Fruit fly (Drosophila melanogaster) whole organism, wandering third instar larva: Measurements from ENCODE around the gene CG33493.

Source experiments
- Abd-B ChIP-seq: fragments of >200 bp; optimal IDR thresholded peaks from 2 replicates; lab custom pipeline; 2017; ENCODE audit warnings: missing biosample characterization, missing genetic modification characterization
- CG32264 ChIP-seq: fragments of 200-800 bp; sonication (Bioruptor generic); optimal IDR thresholded peaks from 2 replicates; lab custom pipeline; 2016; ENCODE audit warnings: missing biosample characterization, missing genetic modification characterization
- CG9705 ChIP-seq: fragments of 200-800 bp; sonication (Bioruptor generic); optimal IDR thresholded peaks from 2 replicates; lab custom pipeline; 2018; ENCODE audit warnings: missing biosample characterization, mild to moderate bottlenecking, missing genetic modification characterization
- CrebA ChIP-seq: fragments of 200-800 bp; sonication (Bioruptor generic); optimal IDR thresholded peaks from 2 replicates; lab custom pipeline; 2016; ENCODE audit warnings: missing biosample characterization, mild to moderate bottlenecking, missing genetic modification characterization, borderline replicate concordance
- Dfd ChIP-seq: fragments of >200 bp; optimal IDR thresholded peaks from 2 replicates; lab custom pipeline; 2017; ENCODE audit warnings: missing biosample characterization, missing genetic modification characterization
- Dif ChIP-seq: fragments of 200-275, 200-300 bp; sonication (Bioruptor generic); optimal IDR thresholded peaks from 2 replicates; lab custom pipeline; 2018; ENCODE audit warnings: missing biosample characterization, missing genetic modification characterization; ENCODE audit not compliant: partially characterized antibody
- GATAd ChIP-seq: sonication (Bioruptor generic); optimal IDR thresholded peaks from 2 replicates; lab custom pipeline; 2016; ENCODE audit warnings: missing biosample characterization, missing genetic modification characterization
- HLH106 ChIP-seq: fragments of 200-800 bp; optimal IDR thresholded peaks from 3 replicates; lab custom pipeline; 2019; ENCODE audit warnings: missing biosample characterization, mild to moderate bottlenecking, missing genetic modification characterization, moderate library complexity
- Hnf4 ChIP-seq: fragments of 200-800 bp; sonication (Bioruptor generic); optimal IDR thresholded peaks from 2 replicates; lab custom pipeline; 2016; ENCODE audit warnings: missing biosample characterization, mild to moderate bottlenecking, missing genetic modification characterization
- Hr78 ChIP-seq: fragments of >200 bp; optimal IDR thresholded peaks from 2 replicates; lab custom pipeline; 2017; ENCODE audit warnings: missing biosample characterization, missing genetic modification characterization
- Hr83 ChIP-seq: fragments of 200-300 bp; sonication (Bioruptor generic); optimal IDR thresholded peaks from 2 replicates; lab custom pipeline; 2016; ENCODE audit warnings: missing biosample characterization, mild to moderate bottlenecking, missing genetic modification characterization, moderate library complexity; ENCODE audit not compliant: poor library complexity, severe bottlenecking
- Jra ChIP-seq: sonication (Bioruptor generic); optimal IDR thresholded peaks from 2 replicates; lab custom pipeline; 2016; ENCODE audit warnings: missing biosample characterization, missing genetic modification characterization
- Mio ChIP-seq: sonication (Bioruptor generic); optimal IDR thresholded peaks from 2 replicates; lab custom pipeline; 2016; ENCODE audit warnings: missing biosample characterization, missing genetic modification characterization
- Myc ChIP-seq: fragments of >200 bp; optimal IDR thresholded peaks from 2 replicates; lab custom pipeline; 2017
- N ChIP-seq: fragments of >200 bp; optimal IDR thresholded peaks from 2 replicates; lab custom pipeline; 2018; ENCODE audit warnings: missing biosample characterization, missing external identifiers, missing genetic modification characterization
- OdsH ChIP-seq: fragments of 200-800 bp; sonication (Bioruptor generic); optimal IDR thresholded peaks from 2 replicates; lab custom pipeline; 2016; ENCODE audit warnings: missing biosample characterization, mild to moderate bottlenecking, missing genetic modification characterization
- Rel ChIP-seq, 2 experiments: fragments of 200-800 bp; sonication (Bioruptor generic) in 1 of 2; optimal IDR thresholded peaks; 2 replicates in 1 of 2; 3 replicates in 1 of 2; lab custom pipeline; 2016 to 2019; ENCODE audit warnings: mild to moderate bottlenecking in 2 of 2, missing biosample characterization in 2 of 2, missing genetic modification characterization in 2 of 2, moderate library complexity in 1 of 2
- Sp1 ChIP-seq: fragments of 200-800 bp; sonication (Bioruptor generic); optimal IDR thresholded peaks from 3 replicates; lab custom pipeline; 2019; ENCODE audit warnings: missing biosample characterization, mild to moderate bottlenecking, missing genetic modification characterization, moderate library complexity
- Vsx2 ChIP-seq: fragments of 200-300, 225-300 bp; sonication (Bioruptor generic); optimal IDR thresholded peaks from 2 replicates; lab custom pipeline; 2018; ENCODE audit warnings: missing biosample characterization, missing genetic modification characterization; ENCODE audit not compliant: partially characterized antibody
- br ChIP-seq: fragments of 200-800 bp; sonication (Bioruptor generic); optimal IDR thresholded peaks from 2 replicates; lab custom pipeline; 2016; ENCODE audit warnings: missing biosample characterization, missing genetic modification characterization
- brk ChIP-seq: fragments of 200-800 bp; sonication (Bioruptor generic); optimal IDR thresholded peaks from 2 replicates; lab custom pipeline; 2016; ENCODE audit warnings: missing biosample characterization, mild to moderate bottlenecking, missing genetic modification characterization
- dl ChIP-seq, 2 experiments: fragments of 175-275, 200-275 bp in 1 of 2; fragments of 200-275 bp in 1 of 2; sonication (Bioruptor generic); optimal IDR thresholded peaks; lab custom pipeline; 2018; ENCODE audit warnings: mild to moderate bottlenecking in 2 of 2, missing biosample characterization in 2 of 2, missing genetic modification characterization in 2 of 2, moderate library complexity in 2 of 2; ENCODE audit not compliant: partially characterized antibody in 2 of 2, insufficient read depth in 1 of 2
- dmrt93B ChIP-seq: fragments of 200-800 bp; sonication (Bioruptor generic); optimal IDR thresholded peaks from 2 replicates; lab custom pipeline; 2018; ENCODE audit warnings: missing biosample characterization, mild to moderate bottlenecking, missing genetic modification characterization
- dsf ChIP-seq: sonication (Bioruptor generic); optimal IDR thresholded peaks from 2 replicates; lab custom pipeline; 2016; ENCODE audit warnings: missing biosample characterization, missing genetic modification characterization, borderline replicate concordance
- ey ChIP-seq: fragments of 200-800 bp; sonication (Bioruptor generic); optimal IDR thresholded peaks from 2 replicates; lab custom pipeline; 2016; ENCODE audit warnings: missing biosample characterization, missing genetic modification characterization
- foxo ChIP-seq, 2 experiments: fragments of 200-800 bp; sonication (Bioruptor generic); optimal IDR thresholded peaks; 2 replicates in 1 of 2; 3 replicates in 1 of 2; lab custom pipeline; 2016 to 2017; ENCODE audit warnings: missing biosample characterization in 2 of 2, missing genetic modification characterization in 2 of 2
- fru ChIP-seq: fragments of 200-800 bp; sonication (Bioruptor generic); optimal IDR thresholded peaks from 3 replicates; lab custom pipeline; 2016; ENCODE audit warnings: missing biosample characterization, mild to moderate bottlenecking, missing genetic modification characterization
- h ChIP-seq: fragments of 200-800 bp; sonication (Bioruptor generic); optimal IDR thresholded peaks from 3 replicates; lab custom pipeline; 2016; ENCODE audit warnings: missing biosample characterization, mild to moderate bottlenecking, missing genetic modification characterization
- jim ChIP-seq: fragments of 175-275, 200-325 bp; sonication (Bioruptor generic); optimal IDR thresholded peaks from 2 replicates; lab custom pipeline; 2016; ENCODE audit warnings: missing biosample characterization, mild to moderate bottlenecking, missing genetic modification characterization
- lola ChIP-seq: fragments of >200 bp; optimal IDR thresholded peaks from 2 replicates; lab custom pipeline; 2017; ENCODE audit warnings: missing biosample characterization, missing genetic modification characterization
- pan ChIP-seq: fragments of >200 bp; optimal IDR thresholded peaks from 2 replicates; lab custom pipeline; 2017
- psq ChIP-seq: fragments of 200-800 bp; sonication (Bioruptor generic); optimal IDR thresholded peaks from 3 replicates; lab custom pipeline; 2017; ENCODE audit warnings: missing biosample characterization, mild to moderate bottlenecking, missing genetic modification characterization, moderate library complexity
- rgr ChIP-seq: fragments of 200-800 bp; sonication (Bioruptor generic); optimal IDR thresholded peaks from 3 replicates; lab custom pipeline; 2016; ENCODE audit warnings: missing biosample characterization, mild to moderate bottlenecking, missing genetic modification characterization
- sage ChIP-seq: fragments of 200-800 bp; sonication (Bioruptor generic); optimal IDR thresholded peaks from 2 replicates; lab custom pipeline; 2016; ENCODE audit warnings: missing biosample characterization, mild to moderate bottlenecking, missing genetic modification characterization
- sv ChIP-seq: fragments of 200-800 bp; sonication (Bioruptor generic); optimal IDR thresholded peaks from 3 replicates; lab custom pipeline; 2016; ENCODE audit warnings: missing biosample characterization, missing genetic modification characterization
- tai ChIP-seq: sonication (Bioruptor generic); optimal IDR thresholded peaks from 2 replicates; lab custom pipeline; 2016; ENCODE audit warnings: missing biosample characterization, missing genetic modification characterization
- usp ChIP-seq: fragments of >200 bp; optimal IDR thresholded peaks from 2 replicates; lab custom pipeline; 2017; ENCODE audit warnings: missing biosample characterization, missing genetic modification characterization
- woc ChIP-seq: sonication (Bioruptor generic); optimal IDR thresholded peaks from 2 replicates; lab custom pipeline; 2016; ENCODE audit warnings: missing biosample characterization, mild to moderate bottlenecking, missing genetic modification characterization

CG33493 gene

DNA sequence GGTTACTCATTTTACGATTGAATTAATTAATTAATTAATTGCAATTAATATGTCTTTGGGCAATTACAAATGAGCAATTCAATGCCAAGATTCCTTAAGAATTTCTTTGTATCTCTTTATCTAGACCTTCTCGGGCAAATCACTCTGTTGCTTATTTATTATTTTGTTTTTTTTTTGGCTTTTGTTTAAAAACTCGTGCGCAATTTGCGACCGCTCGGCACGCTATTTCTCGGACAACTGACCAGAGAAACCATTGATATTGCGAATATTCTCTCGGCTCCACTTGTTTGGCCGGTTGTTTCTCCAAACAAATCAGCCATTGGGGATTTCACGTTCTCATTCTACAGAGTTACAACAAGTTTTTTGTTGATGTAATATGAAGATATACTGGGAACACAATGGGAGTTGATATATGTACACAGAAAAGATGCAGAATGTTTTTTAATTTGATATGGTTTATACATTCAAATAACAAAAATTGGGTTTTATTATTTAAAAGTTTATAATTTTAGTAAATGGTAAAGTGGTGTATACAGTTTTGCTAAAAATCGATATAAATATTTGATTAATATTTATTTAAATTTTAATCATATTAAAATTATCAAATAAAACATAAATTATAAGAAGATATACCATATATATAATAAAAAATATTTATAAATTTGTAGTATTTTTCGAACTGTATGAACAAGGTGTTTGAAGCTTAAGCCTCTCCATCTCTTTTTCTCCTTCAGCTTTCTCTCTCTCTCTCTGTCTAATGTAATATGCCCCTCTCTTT is 3.9 kb upstream of the CG33493 start, which contains the start of gene NijA:
NijA (minus strand) TSS at position 243 of the 778 bp plus-strand sequence.
- no peak for TF ChIP-seq woc (GFP tag; lab: Kevin White, UChicago)
- TF ChIP-seq tai (GFP tag; lab: Kevin White, UChicago), result no peak
- no peak for TF ChIP-seq CrebA (GFP tag; lab: Kevin White, UChicago)
- peak; percentile 80 for TF ChIP-seq HLH106 (tag; lab: Kevin White, UChicago)
- peak; percentile 70 for TF ChIP-seq psq
- TF ChIP-seq Myc (lab: Kevin White, UChicago), result no peak
- no peak for TF ChIP-seq Jra
- no peak for TF ChIP-seq Dfd (GFP tag; lab: Kevin White, UChicago)
- TF ChIP-seq rgr (GFP tag; lab: Kevin White, UChicago), result peak; percentile 23
- TF ChIP-seq pan (lab: Kevin White, UChicago), result no peak
- peak; percentile 38 for TF ChIP-seq sage
- TF ChIP-seq N (GFP tag; lab: Kevin White, UChicago), result no peak
- TF ChIP-seq sv, result no peak
- no peak for TF ChIP-seq dsf
- TF ChIP-seq GATAd (GFP tag; lab: Kevin White, UChicago), result no peak
- TF ChIP-seq fru (GFP tag; lab: Kevin White, UChicago), result peak; percentile 52
- peak; percentile 25 for TF ChIP-seq Hnf4
- TF ChIP-seq h (GFP tag; lab: Kevin White, UChicago), result no peak
- TF ChIP-seq Abd-B (GFP tag; lab: Kevin White, UChicago), result no peak
- TF ChIP-seq brk (GFP tag; lab: Kevin White, UChicago), result no peak
- TF ChIP-seq usp (GFP tag; lab: Kevin White, UChicago), result no peak
- no peak for TF ChIP-seq dl (GFP tag; optimal IDR thresholded peaks at IDR 0.05; lab: Kevin White, UChicago; ENCODE audit: insufficient read depth in 1 of 2, partially characterized antibody in 2 of 2)
- TF ChIP-seq foxo (GFP tag; optimal IDR thresholded peaks at IDR 0.05; lab: Kevin White, UChicago), result peak in 1 of 2 experiments; percentile 69
- TF ChIP-seq br (GFP tag; lab: Kevin White, UChicago), result no peak
- TF ChIP-seq Hr83 (GFP tag; lab: Kevin White, UChicago), result peak; percentile 55
- TF ChIP-seq jim (GFP tag; lab: Kevin White, UChicago), result peak; percentile 65
- TF ChIP-seq Rel (GFP tag; optimal IDR thresholded peaks at IDR 0.05; lab: Kevin White, UChicago), result no peak
- peak; percentile 90 for TF ChIP-seq Rel (tag; optimal IDR thresholded peaks at IDR 0.05; lab: Kevin White, UChicago)
- TF ChIP-seq Dif, result peak; percentile 35
- no peak for TF ChIP-seq CG32264 (GFP tag; lab: Kevin White, UChicago)
- no peak for TF ChIP-seq Mio
- TF ChIP-seq Vsx2 (GFP tag; lab: Kevin White, UChicago), result peak; percentile 42
- TF ChIP-seq lola (GFP tag; lab: Kevin White, UChicago), result no peak
- peak; percentile 85 for TF ChIP-seq Sp1 (GFP tag; lab: Kevin White, UChicago)
- TF ChIP-seq OdsH (GFP tag; lab: Kevin White, UChicago), result peak; percentile 53
- TF ChIP-seq Hr78 (GFP tag; lab: Kevin White, UChicago), result no peak
- no peak for TF ChIP-seq CG9705 (GFP tag; lab: Kevin White, UChicago)
- no peak for TF ChIP-seq dmrt93B (GFP tag; lab: Kevin White, UChicago)
- TF ChIP-seq ey (GFP tag; lab: Kevin White, UChicago), result no peak

DNA sequence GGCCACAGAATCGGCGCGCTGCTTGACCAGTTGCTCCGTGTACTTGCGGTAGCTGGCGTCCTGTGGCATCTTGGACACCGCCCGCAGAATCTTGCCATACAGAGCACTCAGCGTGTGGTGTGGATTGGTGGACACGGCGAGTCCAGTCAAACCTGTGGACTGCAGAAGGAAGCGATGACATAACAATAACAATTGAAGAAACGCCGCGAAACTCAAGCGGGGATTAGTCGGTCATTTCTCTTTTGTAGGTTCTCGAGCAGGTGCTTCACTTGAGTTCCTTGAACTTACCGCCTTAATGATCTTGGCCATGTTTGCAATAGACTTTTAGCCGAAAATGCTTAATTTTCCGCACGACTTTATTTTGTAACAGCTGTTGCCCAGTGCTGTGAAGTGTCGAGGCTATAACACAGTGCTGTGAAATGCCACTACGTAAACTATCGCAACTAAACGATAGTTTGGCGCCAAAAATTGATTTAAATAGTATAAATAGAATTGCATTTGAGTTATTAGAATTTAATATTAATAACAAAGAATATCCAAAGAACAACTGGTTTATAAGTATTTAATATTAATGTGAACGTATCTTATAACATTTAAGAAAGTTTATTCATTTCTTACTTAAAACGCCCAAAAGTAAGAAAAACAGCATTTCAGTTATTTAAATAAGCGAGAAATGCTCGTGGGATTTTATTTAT is 889 bp upstream of the CG33493 start, which contains the start of gene ND-13B:
ND-13B (minus strand) TSS at position 400 of the 695 bp plus-strand sequence.
- no peak for TF ChIP-seq Abd-B (GFP tag; lab: Kevin White, UChicago)
- TF ChIP-seq Hnf4, result peak; percentile 61
- TF ChIP-seq h (GFP tag; lab: Kevin White, UChicago), result peak; percentile 11
- no peak for TF ChIP-seq N (GFP tag; lab: Kevin White, UChicago)
- TF ChIP-seq Dfd (GFP tag; lab: Kevin White, UChicago), result no peak
- TF ChIP-seq usp (GFP tag; lab: Kevin White, UChicago), result no peak
- TF ChIP-seq Jra, result peak; percentile 34
- peak; percentile 61 for TF ChIP-seq Hr83 (GFP tag; lab: Kevin White, UChicago)
- TF ChIP-seq sv, result no peak
- TF ChIP-seq rgr (GFP tag; lab: Kevin White, UChicago), result peak; percentile 52
- peak; percentile 42 for TF ChIP-seq Myc (lab: Kevin White, UChicago)
- TF ChIP-seq sage, result peak; percentile 50
- TF ChIP-seq foxo (GFP tag; optimal IDR thresholded peaks at IDR 0.05; lab: Kevin White, UChicago), result peak in 1 of 2 experiments; percentile 49
- no peak for TF ChIP-seq lola (GFP tag; lab: Kevin White, UChicago)
- TF ChIP-seq CG9705 (GFP tag; lab: Kevin White, UChicago), result peak; percentile 45
- TF ChIP-seq br (GFP tag; lab: Kevin White, UChicago), result peak; percentile 48
- peak; percentile 17 for TF ChIP-seq OdsH (GFP tag; lab: Kevin White, UChicago)
- TF ChIP-seq dsf, result peak; percentile 2
- TF ChIP-seq CrebA (GFP tag; lab: Kevin White, UChicago), result no peak
- no peak for TF ChIP-seq GATAd (GFP tag; lab: Kevin White, UChicago)
- peak; percentile 67 for TF ChIP-seq brk (GFP tag; lab: Kevin White, UChicago)
- TF ChIP-seq, all 38 proteins: peak for 13
